Fruit fly (Drosophila melanogaster) whole organism, embryonic: ENCODE results near the gene Oscillin.

Experiments
- ATbp ChIP-seq: fragments of 200-800 bp; sonication (Bioruptor generic); optimal IDR thresholded peaks from 2 replicates; lab custom pipeline; 2017; ENCODE audit warnings: missing biosample characterization, mild to moderate bottlenecking, missing genetic modification characterization, missing genetic modification reagents
- Asciz ChIP-seq: fragments of 200-800 bp; sonication (Bioruptor generic); optimal IDR thresholded peaks from 2 replicates; lab custom pipeline; 2017; ENCODE audit warnings: missing biosample characterization, mild to moderate bottlenecking, missing genetic modification characterization, missing genetic modification reagents
- CG10543 ChIP-seq: fragments of 200-800 bp; sonication (Bioruptor generic); optimal IDR thresholded peaks from 3 replicates; lab custom pipeline; 2017; ENCODE audit warnings: missing biosample characterization, mild to moderate bottlenecking, missing genetic modification characterization, moderate library complexity
- CG10959 ChIP-seq: fragments of 200-800 bp; sonication (Bioruptor generic); IDR thresholded peaks from 2 replicates; pipeline ENCODE4 v1.3.6; 2022; ENCODE audit warnings: missing biosample characterization, missing genetic modification characterization
- CG1233 ChIP-seq: fragments of 200-800 bp; sonication (Bioruptor generic); optimal IDR thresholded peaks from 4 replicates; lab custom pipeline; 2018; ENCODE audit warnings: missing biosample characterization, mild to moderate bottlenecking, missing genetic modification characterization
- CG13424 ChIP-seq: fragments of 200-800 bp; sonication (Bioruptor generic); optimal IDR thresholded peaks from 2 replicates; lab custom pipeline; 2019; ENCODE audit warnings: missing biosample characterization, mild to moderate bottlenecking, missing genetic modification characterization, moderate library complexity
- CG1603 ChIP-seq: fragments of 200-800 bp; sonication (Bioruptor generic); optimal IDR thresholded peaks from 2 replicates; lab custom pipeline; 2019; ENCODE audit warnings: missing biosample characterization, mild to moderate bottlenecking, missing genetic modification characterization, moderate library complexity
- CG16815 ChIP-seq: fragments of 200-800 bp; sonication (Bioruptor generic); optimal IDR thresholded peaks from 3 replicates; lab custom pipeline; 2017; ENCODE audit warnings: missing biosample characterization, mild to moderate bottlenecking, missing genetic modification characterization
- CG17385 ChIP-seq: fragments of 200-800 bp; sonication (Bioruptor generic); optimal IDR thresholded peaks from 3 replicates; lab custom pipeline; 2018; ENCODE audit warnings: missing biosample characterization, mild to moderate bottlenecking, missing genetic modification characterization
- CG17829 ChIP-seq: fragments of 200-800 bp; optimal IDR thresholded peaks from 2 replicates; lab custom pipeline; 2019; ENCODE audit warnings: missing biosample characterization, mild to moderate bottlenecking, missing genetic modification characterization, moderate library complexity
- CG32772 ChIP-seq: fragments of 200-800 bp; sonication (Bioruptor generic); IDR thresholded peaks from 2 replicates; pipeline ENCODE4 v1.3.6; 2022; ENCODE audit warnings: missing biosample characterization, missing genetic modification characterization
- CG5953 ChIP-seq: fragments of 200-800 bp; sonication (Bioruptor generic); IDR thresholded peaks from 2 replicates; pipeline ENCODE4 v1.3.6; 2022; ENCODE audit warnings: missing biosample characterization, missing genetic modification characterization
- CG6689 ChIP-seq: fragments of 200-800 bp; sonication (Bioruptor generic); IDR thresholded peaks from 2 replicates; pipeline ENCODE4 v1.3.6; 2022; ENCODE audit warnings: missing biosample characterization, missing genetic modification characterization
- CG6854 ChIP-seq: fragments of 200-800 bp; sonication (Bioruptor generic); optimal IDR thresholded peaks from 3 replicates; lab custom pipeline; 2017; ENCODE audit warnings: missing biosample characterization, mild to moderate bottlenecking, missing genetic modification characterization
- CG7357 ChIP-seq: fragments of 200-800 bp; sonication (Bioruptor generic); IDR thresholded peaks from 3 replicates; pipeline ENCODE4 v1.3.6; 2022; ENCODE audit warnings: missing biosample characterization, missing genetic modification characterization
- CG8924 ChIP-seq: fragments of 200-800 bp; optimal IDR thresholded peaks from 3 replicates; lab custom pipeline; 2019; ENCODE audit warnings: missing biosample characterization, mild to moderate bottlenecking, missing genetic modification characterization, moderate library complexity
- CHES-1-like ChIP-seq: fragments of 200-800 bp; sonication (Bioruptor generic); optimal IDR thresholded peaks from 2 replicates; lab custom pipeline; 2016; ENCODE audit warnings: missing biosample characterization, missing genetic modification characterization
- D ChIP-seq, 2 experiments: fragments of 200-800 bp in 1 of 2; fragments of >200 bp in 1 of 2; sonication (Bioruptor generic) in 1 of 2; optimal IDR thresholded peaks; 2 replicates in 1 of 2; 3 replicates in 1 of 2; lab custom pipeline; 2017; ENCODE audit warnings: mild to moderate bottlenecking in 1 of 2, missing biosample characterization in 1 of 2, missing genetic modification characterization in 1 of 2, missing genetic modification reagents in 1 of 2
- Dek ChIP-seq: fragments of 200-800 bp; sonication (Bioruptor generic); optimal IDR thresholded peaks from 3 replicates; lab custom pipeline; 2019; ENCODE audit warnings: missing biosample characterization, mild to moderate bottlenecking, missing genetic modification characterization, moderate library complexity
- Dll ChIP-seq: fragments of 200-800 bp; sonication (Bioruptor generic); IDR thresholded peaks from 4 replicates; pipeline ENCODE4 v1.3.6; 2022; ENCODE audit warnings: missing biosample characterization, missing genetic modification characterization; ENCODE audit not compliant: partially characterized antibody
- Hmr ChIP-seq: fragments of 200-800 bp; sonication (Bioruptor generic); optimal IDR thresholded peaks from 3 replicates; lab custom pipeline; 2017; ENCODE audit warnings: mild to moderate bottlenecking, missing biosample characterization, missing genetic modification reagents, missing genetic modification characterization
- Hsf ChIP-seq: fragments of 200-800 bp; sonication (Bioruptor generic); optimal IDR thresholded peaks from 3 replicates; lab custom pipeline; 2016; ENCODE audit warnings: missing biosample characterization, missing genetic modification characterization
- Mes4 ChIP-seq: fragments of 200-800 bp; sonication (Bioruptor generic); optimal IDR thresholded peaks from 2 replicates; lab custom pipeline; 2016; ENCODE audit warnings: missing biosample characterization, missing genetic modification characterization
- Trl ChIP-seq, 3 experiments: fragments of >200 bp in 2 of 3; fragments of 200-800 bp in 1 of 3; sonication (Bioruptor generic) in 1 of 3; optimal IDR thresholded peaks; 2 replicates in 1 of 3; 3 replicates in 2 of 3; lab custom pipeline; 2016 to 2017; ENCODE audit warnings: missing biosample characterization in 1 of 3, missing genetic modification characterization in 1 of 3
- bsh ChIP-seq, 2 experiments: fragments of 200-800 bp; sonication (Bioruptor generic); optimal IDR thresholded peaks; 2 replicates each; lab custom pipeline; 2017 to 2018; ENCODE audit warnings: mild to moderate bottlenecking in 2 of 2, missing biosample characterization in 2 of 2, missing genetic modification characterization in 2 of 2, moderate library complexity in 1 of 2
- crc ChIP-seq: fragments of 200-800 bp; sonication (Bioruptor generic); optimal IDR thresholded peaks from 2 replicates; lab custom pipeline; 2016; ENCODE audit warnings: missing biosample characterization, missing genetic modification characterization
- croc ChIP-seq: fragments of 200-800 bp; sonication (Bioruptor generic); conservative IDR thresholded peaks from 3 replicates; pipeline ENCODE4 v1.3.6; 2022; ENCODE audit warnings: missing biosample characterization, missing genetic modification characterization
- dimm ChIP-seq: fragments of 200-800 bp; sonication (Bioruptor generic); IDR thresholded peaks from 2 replicates; pipeline ENCODE4 v1.3.6; 2022; ENCODE audit warnings: missing biosample characterization, missing genetic modification characterization
- dmrt99B ChIP-seq: fragments of 200-800 bp; sonication (Bioruptor generic); optimal IDR thresholded peaks from 2 replicates; lab custom pipeline; 2018; ENCODE audit warnings: missing biosample characterization, mild to moderate bottlenecking, missing genetic modification characterization, moderate library complexity
- dysf ChIP-seq: fragments of 200-800 bp; sonication (Bioruptor generic); IDR thresholded peaks from 3 replicates; pipeline ENCODE4 v1.3.6; 2022; ENCODE audit warnings: missing biosample characterization, missing genetic modification characterization
- grau ChIP-seq: fragments of 200-800 bp; optimal IDR thresholded peaks from 3 replicates; lab custom pipeline; 2019; ENCODE audit warnings: missing biosample characterization, mild to moderate bottlenecking, missing genetic modification characterization, moderate library complexity
- h ChIP-seq: fragments of >200 bp; optimal IDR thresholded peaks from 2 replicates; lab custom pipeline; 2017
- hth ChIP-seq: fragments of >200 bp; optimal IDR thresholded peaks from 2 replicates; lab custom pipeline; 2017; ENCODE audit warnings: inconsistent platforms
- jigr1 ChIP-seq: fragments of 200-800 bp; sonication (Bioruptor generic); IDR thresholded peaks from 3 replicates; pipeline ENCODE4 v1.3.6; 2022; ENCODE audit warnings: missing biosample characterization, missing genetic modification characterization
- klu ChIP-seq: fragments of 200-800 bp; sonication (Bioruptor generic); IDR thresholded peaks from 2 replicates; pipeline ENCODE4 v1.3.6; 2022; ENCODE audit warnings: missing biosample characterization, missing genetic modification characterization
- luna ChIP-seq: fragments of 200-800 bp; sonication (Bioruptor generic); optimal IDR thresholded peaks from 2 replicates; lab custom pipeline; 2016; ENCODE audit warnings: missing biosample characterization, missing genetic modification characterization
- nerfin-1 ChIP-seq: fragments of 200-800 bp; sonication (Bioruptor generic); optimal IDR thresholded peaks from 3 replicates; lab custom pipeline; 2019; ENCODE audit warnings: missing biosample characterization, mild to moderate bottlenecking, missing genetic modification characterization, moderate library complexity
- nmo ChIP-seq: fragments of 200-800 bp; sonication (Bioruptor generic); optimal IDR thresholded peaks from 2 replicates; lab custom pipeline; 2018; ENCODE audit warnings: missing biosample characterization, mild to moderate bottlenecking, missing genetic modification characterization, moderate library complexity
- pnt ChIP-seq: fragments of 200-800 bp; sonication (Bioruptor generic); optimal IDR thresholded peaks from 3 replicates; lab custom pipeline; 2016; ENCODE audit warnings: missing biosample characterization, missing genetic modification characterization
- pum ChIP-seq: fragments of 200-800 bp; sonication (Bioruptor generic); optimal IDR thresholded peaks from 2 replicates; lab custom pipeline; 2016; ENCODE audit warnings: missing biosample characterization, missing genetic modification characterization
- row ChIP-seq: fragments of 200-800 bp; sonication (Bioruptor generic); IDR thresholded peaks from 3 replicates; pipeline ENCODE4 v1.3.6; 2022; ENCODE audit warnings: missing biosample characterization, missing genetic modification characterization
- scrt ChIP-seq: fragments of 200-800 bp; sonication (Bioruptor generic); optimal IDR thresholded peaks from 2 replicates; lab custom pipeline; 2018; ENCODE audit warnings: missing biosample characterization, mild to moderate bottlenecking, missing genetic modification characterization, moderate library complexity
- sd ChIP-seq: fragments of 200-800 bp; sonication (Bioruptor generic); optimal IDR thresholded peaks from 3 replicates; lab custom pipeline; 2018; ENCODE audit warnings: missing biosample characterization, mild to moderate bottlenecking, missing genetic modification characterization, moderate library complexity
- ssp ChIP-seq: fragments of 200-800 bp; sonication (Bioruptor generic); IDR thresholded peaks from 2 replicates; pipeline ENCODE4 v1.3.6; 2022; ENCODE audit warnings: missing biosample characterization, missing genetic modification characterization
- stwl ChIP-seq: fragments of 200-800 bp; sonication (Bioruptor generic); optimal IDR thresholded peaks from 3 replicates; lab custom pipeline; 2018; ENCODE audit warnings: missing biosample characterization, mild to moderate bottlenecking, missing genetic modification characterization, moderate library complexity
- sug ChIP-seq: fragments of 200-800 bp; optimal IDR thresholded peaks from 2 replicates; lab custom pipeline; 2019; ENCODE audit warnings: missing biosample characterization, mild to moderate bottlenecking, missing genetic modification characterization, moderate library complexity
- tin ChIP-seq: fragments of 200-800 bp; sonication (Bioruptor generic); optimal IDR thresholded peaks from 3 replicates; lab custom pipeline; 2016; ENCODE audit warnings: missing biosample characterization, missing genetic modification characterization
- twi ChIP-seq: fragments of 200-800 bp; optimal IDR thresholded peaks from 2 replicates; lab custom pipeline; 2019; ENCODE audit warnings: missing biosample characterization, mild to moderate bottlenecking, missing genetic modification characterization, moderate library complexity
- vnd ChIP-seq: fragments of 200-800 bp; sonication (Bioruptor generic); IDR thresholded peaks from 3 replicates; pipeline ENCODE4 v1.3.6; 2022; ENCODE audit warnings: missing biosample characterization, missing genetic modification characterization; ENCODE audit not compliant: partially characterized antibody
- zen2 ChIP-seq: fragments of 200-800 bp; sonication (Bioruptor generic); IDR thresholded peaks from 3 replicates; pipeline ENCODE4 v1.3.6; 2022; ENCODE audit warnings: missing biosample characterization, missing genetic modification characterization; ENCODE audit not compliant: partially characterized antibody

The Oscillin gene

DNA sequence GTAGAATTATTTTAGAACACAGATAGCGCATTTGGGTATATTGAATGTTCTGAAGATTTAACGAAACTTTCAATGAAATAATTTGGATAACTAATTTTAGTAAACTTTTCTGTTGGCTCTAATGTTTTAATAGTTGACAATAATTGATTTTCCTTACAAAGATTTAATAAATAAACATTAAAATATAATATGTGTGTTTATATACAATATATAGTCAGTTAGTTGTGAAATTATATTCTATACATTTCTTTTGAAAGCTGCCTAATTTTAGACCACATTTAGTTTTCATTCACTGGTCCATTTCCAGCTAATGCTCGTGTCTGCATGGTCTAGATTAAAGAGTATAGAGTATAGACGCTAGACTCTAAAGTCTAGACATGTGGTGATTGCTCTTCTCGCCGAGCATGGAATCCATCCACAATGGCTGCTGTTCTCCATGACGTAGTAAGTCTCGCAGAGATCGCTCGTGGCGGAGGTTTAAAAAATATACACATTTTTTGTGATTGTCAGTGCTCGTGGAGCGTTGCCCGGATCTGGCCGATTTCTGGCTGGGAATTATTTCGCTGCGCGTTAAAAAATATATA, 12.0 kb downstream of the Oscillin start, which contains the start of gene GluRIIB (continued):
- TF ChIP-seq luna (GFP tag; lab: Kevin White, UChicago): no peak
- TF ChIP-seq Dll (GFP tag; lab: Robert Waterston, UW): no peak
- TF ChIP-seq bsh (GFP tag; optimal IDR thresholded peaks at IDR 0.05; lab: Kevin White, UChicago): peak in 1 of 2 experiments; percentile 40
- no peak for TF ChIP-seq pum (GFP tag; lab: Kevin White, UChicago)
- no peak for TF ChIP-seq sug (tag; lab: Kevin White, UChicago)
- TF ChIP-seq CG6689: no peak
- no peak for TF ChIP-seq zen2 (GFP tag; lab: Robert Waterston, UW)
- no peak for TF ChIP-seq CHES-1-like (GFP tag; lab: Kevin White, UChicago)
- no peak for TF ChIP-seq CG5953 (GFP tag; lab: Robert Waterston, UW)
- TF ChIP-seq ATbp (GFP tag; lab: Kevin White, UChicago): no peak
- no peak for TF ChIP-seq tin
- no peak for TF ChIP-seq CG10959
- no peak for TF ChIP-seq croc
- no peak for TF ChIP-seq nerfin-1 (tag; lab: Kevin White, UChicago)
- TF ChIP-seq Dek (tag; lab: Kevin White, UChicago): no peak
- TF ChIP-seq CG8924 (tag; lab: Kevin White, UChicago): peak; percentile 25
- TF ChIP-seq vnd (GFP tag; lab: Robert Waterston, UW): no peak
- no peak for TF ChIP-seq CG16815
- TF ChIP-seq CG17829: peak; percentile 8
- TF ChIP-seq klu (GFP tag; lab: Robert Waterston, UW): no peak
- TF ChIP-seq CG32772 (GFP tag; lab: Robert Waterston, UW): no peak
- TF ChIP-seq ssp: no peak
- TF ChIP-seq dysf (GFP tag; lab: Robert Waterston, UW): no peak
- no peak for TF ChIP-seq Hsf (GFP tag; lab: Kevin White, UChicago)
- TF ChIP-seq h (lab: Kevin White, UChicago): no peak
- no peak for TF ChIP-seq scrt
- TF ChIP-seq nmo (GFP tag; lab: Kevin White, UChicago): peak; percentile 39
- TF ChIP-seq hth (lab: Kevin White, UChicago): no peak
- no peak for TF ChIP-seq crc (GFP tag; lab: Kevin White, UChicago)
- TF ChIP-seq Asciz (GFP tag; lab: Kevin White, UChicago): no peak
- no peak for TF ChIP-seq dimm (GFP tag; lab: Robert Waterston, UW)
- TF ChIP-seq CG6854 (GFP tag; lab: Kevin White, UChicago): no peak
- TF ChIP-seq sd: peak; percentile 16
- no peak for TF ChIP-seq pnt (GFP tag; lab: Kevin White, UChicago)
- no peak for TF ChIP-seq Hmr (GFP tag; lab: Kevin White, UChicago)
- no peak for TF ChIP-seq D (optimal IDR thresholded peaks at IDR 0.05; lab: Kevin White, UChicago)
- TF ChIP-seq D (GFP tag; optimal IDR thresholded peaks at IDR 0.05; lab: Kevin White, UChicago): no peak
- TF ChIP-seq twi (tag; lab: Kevin White, UChicago): peak; percentile 23
- no peak for TF ChIP-seq CG1603 (tag; lab: Kevin White, UChicago)
- no peak for TF ChIP-seq CG1233 (GFP tag; lab: Kevin White, UChicago)
- TF ChIP-seq jigr1 (GFP tag; lab: Robert Waterston, UW): no peak
- TF ChIP-seq grau (tag; lab: Kevin White, UChicago): peak; percentile 40
- TF ChIP-seq CG7357 (GFP tag; lab: Robert Waterston, UW): no peak
- peak; percentile 3 to 5 for TF ChIP-seq Trl (optimal IDR thresholded peaks at IDR 0.05; lab: Kevin White, UChicago)
- TF ChIP-seq Trl (GFP tag; optimal IDR thresholded peaks at IDR 0.05; lab: Kevin White, UChicago): no peak
- peak; percentile 52 for TF ChIP-seq CG13424 (tag; lab: Kevin White, UChicago)
- no peak for TF ChIP-seq stwl (tag; lab: Kevin White, UChicago)
- TF ChIP-seq CG10543: peak; percentile 34
- peak; percentile 56 for TF ChIP-seq dmrt99B
- no peak for TF ChIP-seq Mes4
- TF ChIP-seq row (GFP tag; lab: Robert Waterston, UW): peak; percentile 26; the same call in 1 of the 3 replicates
- TF ChIP-seq CG17385: no peak
